Worm (Caenorhabditis elegans) whole organism, L4 larva: ENCODE measurements around the gene K05F1.13.

Experiments
- F10B5.3 ChIP-seq: sonication (generic microtip); optimal IDR thresholded peaks from 2 replicates; lab custom pipeline; 2016; ENCODE audit warnings: mild to moderate bottlenecking, missing genetic modification characterization, missing compliant biosample characterization
- F26F4.8 ChIP-seq: fragments of 200-800 bp; sonication (Bioruptor generic); conservative IDR thresholded peaks from 2 replicates; pipeline ENCODE4 v1.3.6; 2022; ENCODE audit warnings: missing genetic modification characterization, missing compliant biosample characterization
- F37D6.2 ChIP-seq: sonication (generic microtip); optimal IDR thresholded peaks from 2 replicates; lab custom pipeline; 2016; ENCODE audit warnings: mild to moderate bottlenecking, missing genetic modification characterization, missing compliant biosample characterization
- T20F7.1 ChIP-seq: fragments of 200-800 bp; sonication (Bioruptor generic); optimal IDR thresholded peaks from 2 replicates; lab custom pipeline; 2018; ENCODE audit warnings: mild to moderate bottlenecking, missing genetic modification characterization, missing compliant biosample characterization
- T26A8.4 ChIP-seq: fragments of 200-800 bp; sonication (Bioruptor generic); IDR thresholded peaks from 2 replicates; pipeline ENCODE4 v1.3.6; 2022; ENCODE audit warnings: missing genetic modification characterization, missing compliant biosample characterization
- Y48G9A.11 ChIP-seq: fragments of 200-800 bp; sonication (Bioruptor generic); IDR thresholded peaks from 2 replicates; pipeline ENCODE4 v1.3.6; 2022; ENCODE audit warnings: missing genetic modification reagents, missing genetic modification characterization, missing compliant biosample characterization
- Y5F2A.4 ChIP-seq: fragments of 200-800 bp; sonication (Bioruptor generic); optimal IDR thresholded peaks from 2 replicates; lab custom pipeline; 2018; ENCODE audit warnings: mild to moderate bottlenecking, missing genetic modification characterization, missing compliant biosample characterization
- ZK546.5 ChIP-seq, 2 experiments: sonication (generic microtip); optimal IDR thresholded peaks; 2 replicates each; lab custom pipeline; 2017; ENCODE audit warnings: missing biosample characterization in 2 of 2, missing genetic modification characterization in 2 of 2
- aha-1 ChIP-seq: fragments of 150-350 bp; peaks from one replicate; lab custom pipeline; 2014; ENCODE audit warnings: missing biosample characterization, missing genetic modification characterization
- ama-1 ChIP-seq: fragments of 150-350 bp; optimal IDR thresholded peaks from 2 replicates; lab custom pipeline; 2014; ENCODE audit warnings: inconsistent platforms, mixed read lengths
- ceh-20 ChIP-seq: fragments of 200-800 bp; sonication (Bioruptor generic); IDR thresholded peaks from 2 replicates; pipeline ENCODE4 v1.3.6; 2022; ENCODE audit warnings: missing genetic modification reagents, missing genetic modification characterization, missing compliant biosample characterization
- ceh-82 ChIP-seq: sonication (generic microtip); optimal IDR thresholded peaks from 2 replicates; lab custom pipeline; 2017; ENCODE audit warnings: missing biosample characterization, missing genetic modification characterization
- ces-1 ChIP-seq: fragments of 150-350 bp; sonication (generic microtip); optimal IDR thresholded peaks from 4 replicates; lab custom pipeline; 2014; ENCODE audit warnings: missing biosample characterization, missing genetic modification reagents, missing genetic modification characterization
- cey-2 ChIP-seq: sonication (generic microtip); optimal IDR thresholded peaks from 3 replicates; lab custom pipeline; 2017; ENCODE audit warnings: missing genetic modification characterization, mild to moderate bottlenecking, missing compliant biosample characterization, antibody characterized with exemption, borderline replicate concordance; ENCODE audit not compliant: insufficient read depth
- daf-12 ChIP-seq: fragments of 150-350 bp; optimal IDR thresholded peaks from 2 replicates; lab custom pipeline; 2014; ENCODE audit warnings: missing biosample characterization, missing genetic modification reagents, missing genetic modification characterization
- daf-16 ChIP-seq, 3 experiments: sonication (generic microtip); optimal IDR thresholded peaks; 2 replicates each; lab custom pipeline; 2016 to 2017; ENCODE audit warnings: missing genetic modification characterization in 3 of 3, missing genetic modification reagents in 3 of 3, mild to moderate bottlenecking in 2 of 3, missing compliant biosample characterization in 2 of 3, missing biosample characterization in 1 of 3, moderate library complexity in 1 of 3
- daf-19 ChIP-seq: fragments of 200-800 bp; sonication (Bioruptor generic); conservative IDR thresholded peaks from 2 replicates; pipeline ENCODE4 v1.3.6; 2022; ENCODE audit warnings: missing genetic modification characterization, missing compliant biosample characterization
- dve-1 ChIP-seq: sonication (generic microtip); optimal IDR thresholded peaks from 2 replicates; lab custom pipeline; 2017; ENCODE audit warnings: antibody characterized with exemption, mild to moderate bottlenecking, missing genetic modification characterization, missing compliant biosample characterization; ENCODE audit not compliant: insufficient read depth
- egl-43 ChIP-seq: fragments of 200-800 bp; sonication (Bioruptor generic); IDR thresholded peaks from 2 replicates; pipeline ENCODE4 v1.3.6; 2022; ENCODE audit warnings: missing genetic modification reagents, missing genetic modification characterization, missing compliant biosample characterization
- hif-1 ChIP-seq, 2 experiments: sonication (generic microtip); optimal IDR thresholded peaks; 2 replicates each; lab custom pipeline; 2016 to 2017; ENCODE audit warnings: missing compliant biosample characterization in 2 of 2, missing genetic modification characterization in 2 of 2, missing genetic modification reagents in 2 of 2, missing genotype in 2 of 2, mild to moderate bottlenecking in 1 of 2
- hlh-11 ChIP-seq: fragments of 200-800 bp; sonication (Bioruptor generic); optimal IDR thresholded peaks from 2 replicates; lab custom pipeline; 2018; ENCODE audit warnings: mild to moderate bottlenecking, missing genetic modification characterization, missing compliant biosample characterization
- hlh-30 ChIP-seq: sonication (generic microtip); optimal IDR thresholded peaks from 2 replicates; lab custom pipeline; 2017; ENCODE audit warnings: antibody characterized with exemption, mild to moderate bottlenecking, missing genetic modification characterization, missing compliant biosample characterization; ENCODE audit not compliant: insufficient read depth
- hmg-1.1 ChIP-seq: fragments of 200-800 bp; sonication (Bioruptor generic); IDR thresholded peaks from 2 replicates; pipeline ENCODE4 v1.3.6; 2022; ENCODE audit warnings: missing genetic modification reagents, missing genetic modification characterization, missing compliant biosample characterization
- jun-1 ChIP-seq: fragments of 150-350 bp; optimal IDR thresholded peaks from 2 replicates; lab custom pipeline; 2014; ENCODE audit warnings: missing biosample characterization, missing genetic modification reagents, missing genetic modification characterization
- lin-13 ChIP-seq: fragments of 150-350 bp; optimal IDR thresholded peaks from 2 replicates; lab custom pipeline; 2014; ENCODE audit warnings: missing biosample characterization, missing genetic modification reagents, missing genetic modification characterization
- lin-15B ChIP-seq: fragments of 150-350 bp; sonication (generic microtip); optimal IDR thresholded peaks from 3 replicates; lab custom pipeline; 2014; ENCODE audit warnings: missing biosample characterization, missing genetic modification characterization
- lin-29 ChIP-seq: fragments of 200-800 bp; sonication (Bioruptor generic); IDR thresholded peaks from 2 replicates; pipeline ENCODE4 v1.3.6; 2022; ENCODE audit warnings: missing genetic modification reagents, missing genetic modification characterization, missing compliant biosample characterization
- lin-39 ChIP-seq: fragments of 150-350 bp; optimal IDR thresholded peaks from 2 replicates; lab custom pipeline; 2014; ENCODE audit warnings: missing biosample characterization, missing genetic modification reagents, missing genetic modification characterization
- lir-3 ChIP-seq: sonication (generic microtip); optimal IDR thresholded peaks from 2 replicates; lab custom pipeline; 2016; ENCODE audit warnings: mild to moderate bottlenecking, missing genetic modification characterization, missing compliant biosample characterization
- mdl-1 ChIP-seq, 2 experiments: fragments of 150-350 bp in 1 of 2; sonication (generic microtip) in 1 of 2; optimal IDR thresholded peaks; 2 replicates each; lab custom pipeline; 2014 to 2017; ENCODE audit warnings: missing biosample characterization in 2 of 2, missing genetic modification characterization in 2 of 2
- mdt-29 ChIP-seq: fragments of 200-800 bp; sonication (Bioruptor generic); IDR thresholded peaks from 2 replicates; pipeline ENCODE4 v1.3.6; 2022; ENCODE audit warnings: missing genetic modification reagents, missing genetic modification characterization, missing compliant biosample characterization
- nhr-102 ChIP-seq: sonication (generic microtip); optimal IDR thresholded peaks from 2 replicates; lab custom pipeline; 2016; ENCODE audit warnings: mild to moderate bottlenecking, missing genetic modification characterization, moderate library complexity, missing compliant biosample characterization
- nhr-111 ChIP-seq: fragments of 200-800 bp; sonication (Bioruptor generic); optimal IDR thresholded peaks from 2 replicates; lab custom pipeline; 2018; ENCODE audit warnings: mild to moderate bottlenecking, missing genetic modification characterization, missing compliant biosample characterization
- nhr-28 ChIP-seq: fragments of 150-350 bp; optimal IDR thresholded peaks from 2 replicates; lab custom pipeline; 2014; ENCODE audit warnings: missing biosample characterization, missing genetic modification characterization
- nhr-48 ChIP-seq: sonication (generic microtip); optimal IDR thresholded peaks from 2 replicates; lab custom pipeline; 2016; ENCODE audit warnings: mild to moderate bottlenecking, missing genetic modification characterization, missing compliant biosample characterization
- nhr-77 ChIP-seq: fragments of 150-350 bp; optimal IDR thresholded peaks from 2 replicates; lab custom pipeline; 2014; ENCODE audit warnings: missing biosample characterization, missing genetic modification characterization
- pha-4 ChIP-seq, 2 experiments: fragments of 150-350 bp in 1 of 2; fragments of 200-800 bp in 1 of 2; sonication (Bioruptor generic) in 1 of 2; IDR thresholded peaks in 1 of 2; optimal IDR thresholded peaks in 1 of 2; 2 replicates each; pipeline versions ENCODE4 v1.3.6 to Lab custom; 2014 to 2022; ENCODE audit warnings: missing genetic modification characterization in 2 of 2, missing genetic modification reagents in 2 of 2, missing biosample characterization in 1 of 2, missing compliant biosample characterization in 1 of 2
- php-3 ChIP-seq: fragments of 200-800 bp; sonication (Bioruptor generic); IDR thresholded peaks from 2 replicates; pipeline ENCODE4 v1.3.6; 2022; ENCODE audit warnings: missing genetic modification reagents, missing genetic modification characterization, missing compliant biosample characterization
- pqm-1 ChIP-seq: sonication (generic microtip); optimal IDR thresholded peaks from 2 replicates; lab custom pipeline; 2017; ENCODE audit warnings: missing biosample characterization, missing genetic modification characterization
- spr-1 ChIP-seq: sonication (generic microtip); optimal IDR thresholded peaks from 2 replicates; lab custom pipeline; 2016; ENCODE audit warnings: mild to moderate bottlenecking, missing genetic modification characterization, missing compliant biosample characterization
- spr-3 ChIP-seq: fragments of 200-800 bp; sonication (Bioruptor generic); optimal IDR thresholded peaks from 2 replicates; lab custom pipeline; 2018; ENCODE audit warnings: mild to moderate bottlenecking, missing genetic modification characterization, missing compliant biosample characterization
- tra-1 ChIP-seq: fragments of 200-800 bp; sonication (Bioruptor generic); IDR thresholded peaks from 2 replicates; pipeline ENCODE4 v1.3.6; 2022; ENCODE audit warnings: missing genetic modification reagents, missing genetic modification characterization, missing compliant biosample characterization
- unc-130 ChIP-seq: sonication (generic microtip); optimal IDR thresholded peaks from 2 replicates; lab custom pipeline; 2016; ENCODE audit warnings: missing genetic modification reagents, missing genetic modification characterization, missing compliant biosample characterization
- zag-1 ChIP-seq: fragments of 150-350 bp; optimal IDR thresholded peaks from 2 replicates; lab custom pipeline; 2014; ENCODE audit warnings: missing biosample characterization, missing genetic modification characterization
- ztf-11 ChIP-seq: fragments of 150-350 bp; optimal IDR thresholded peaks from 2 replicates; lab custom pipeline; 2014; ENCODE audit warnings: missing biosample characterization, missing genetic modification characterization

K05F1.13 gene

DNA sequence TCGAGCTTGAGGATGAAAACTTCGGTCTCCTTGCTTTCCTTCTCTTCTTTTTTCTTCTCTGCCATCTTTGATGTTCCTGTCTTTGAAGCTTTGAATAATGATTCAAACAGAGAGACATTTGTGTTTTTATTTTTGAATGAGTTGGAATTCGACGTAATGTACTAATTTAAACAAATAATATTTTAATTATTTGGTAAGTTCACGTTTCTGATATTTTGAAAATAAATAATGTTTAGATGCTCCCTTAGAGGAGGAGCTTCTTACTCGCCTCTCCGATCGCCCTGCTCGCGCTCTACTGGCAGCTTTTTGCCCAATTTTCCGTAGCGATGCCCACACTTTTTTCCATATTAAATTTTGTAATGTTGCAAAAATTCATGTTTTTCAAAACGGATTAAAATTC is 12.2 kb downstream of the K05F1.13 start, which contains the start of the genes K05F1.9 and K05F1.1:
TSS of gene K05F1.9 (minus strand) at position 101 of the 400 bp plus-strand sequence.
TSS of gene K05F1.1 (plus strand) at position 308 of the 400 bp plus-strand sequence.
- TF ChIP-seq lin-29 (GFP tag; lab: Robert Waterston, UW) (no peak), ceh-82 (tag; lab: Kevin White, UChicago) (no peak), lir-3 (tag; lab: Kevin White, UChicago) (no peak), pha-4 (GFP tag; IDR thresholded peaks at IDR 0.05; lab: Robert Waterston, UW) (no peak), pha-4 (tag; optimal IDR thresholded peaks at IDR 0.05; lab: Kevin White, UChicago) (no peak), unc-130 (GFP tag; lab: Kevin White, UChicago) (no peak), ces-1 (GFP tag; lab: Kevin White, UChicago) (no peak), spr-1 (tag; lab: Kevin White, UChicago) (no peak), nhr-102 (no peak), hmg-1.1 (GFP tag; lab: Robert Waterston, UW) (no peak), lin-13 (GFP tag; lab: Kevin White, UChicago) (no peak), ama-1 (lab: Kevin White, UChicago) (no peak), F37D6.2 (tag; lab: Kevin White, UChicago) (no peak), lin-15B (no peak), F26F4.8 (no peak), mdt-29 (no peak), tra-1 (GFP tag; lab: Robert Waterston, UW) (no peak), jun-1 (tag; lab: Kevin White, UChicago) (no peak)

DNA sequence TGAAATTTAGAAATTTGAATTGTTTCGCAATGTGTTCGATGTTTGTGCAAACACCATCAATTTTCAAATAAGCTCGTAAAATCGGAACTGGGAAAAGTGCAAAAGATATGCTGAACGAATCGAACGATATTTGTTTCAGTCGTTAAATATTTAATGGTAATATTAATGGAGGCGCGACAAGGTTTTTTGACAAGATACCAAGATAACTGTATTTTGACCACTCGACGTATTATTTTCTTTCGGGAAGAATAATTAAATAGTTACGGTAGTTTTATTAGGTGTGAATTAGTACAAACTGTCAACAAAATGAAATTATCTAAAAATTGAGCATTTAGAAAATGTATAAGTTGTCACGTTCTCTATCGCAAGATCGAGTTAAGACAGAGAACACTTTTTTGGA is 15.4 kb downstream of the K05F1.13 start:
- TF ChIP-seq hif-1 (tag; optimal IDR thresholded peaks at IDR 0.05; lab: Kevin White, UChicago) (peak in 1 of 2 experiments; percentile 8), lin-13 (GFP tag; lab: Kevin White, UChicago) (no peak), dve-1 (tag; lab: Kevin White, UChicago) (peak; percentile 70), cey-2 (tag; lab: Kevin White, UChicago) (no peak), ceh-20 (peak; percentile 22; the same call in 1 of the 2 replicates), hlh-11 (peak; percentile 21), php-3 (GFP tag; lab: Robert Waterston, UW) (peak; percentile 96), nhr-77 (no peak), lin-39 (tag; lab: Kevin White, UChicago) (no peak), pqm-1 (tag; lab: Kevin White, UChicago) (peak; percentile 9), daf-16 (GFP tag; optimal IDR thresholded peaks at IDR 0.05; lab: Kevin White, UChicago) (no peak), daf-16 (tag; optimal IDR thresholded peaks at IDR 0.05; lab: Kevin White, UChicago) (peak; percentile 72), T20F7.1 (GFP tag; lab: Kevin White, UChicago) (peak; percentile 41), nhr-28 (tag; lab: Kevin White, UChicago) (no peak), spr-1 (tag; lab: Kevin White, UChicago) (no peak)

DNA sequence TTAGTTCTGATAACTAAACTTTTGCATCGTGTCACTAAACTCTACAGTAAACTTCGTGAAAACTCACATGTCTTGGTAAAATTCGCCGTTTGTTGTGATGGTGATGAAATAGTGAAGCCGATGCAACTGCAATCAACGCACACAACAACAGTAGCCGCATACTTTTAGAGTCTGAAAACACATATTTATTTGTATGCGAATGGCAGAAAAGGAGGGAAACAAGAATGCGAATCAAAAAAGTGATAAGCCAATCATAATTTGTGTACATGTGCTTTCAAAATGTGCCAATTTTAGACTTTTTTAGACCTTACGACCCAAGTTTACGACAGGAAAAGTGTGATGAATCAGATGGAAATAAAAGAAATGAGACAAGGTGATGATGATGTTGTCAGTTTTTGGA is 16.4 kb downstream of the K05F1.13 start, which contains the start of gene K05F1.10:
TSS of gene K05F1.10 (minus strand) at position 171 of the 400 bp plus-strand sequence.
- TF ChIP-seq daf-12: no peak
- peak; percentile 46; the same call in 1 of the 2 replicates for TF ChIP-seq php-3 (GFP tag; lab: Robert Waterston, UW)
- TF ChIP-seq nhr-48 (tag; lab: Kevin White, UChicago): no peak
- TF ChIP-seq mdl-1 (tag; optimal IDR thresholded peaks at IDR 0.05; lab: Kevin White, UChicago): peak in 1 of 2 experiments; percentile 3
- peak; percentile 4 for TF ChIP-seq dve-1 (tag; lab: Kevin White, UChicago)
- TF ChIP-seq daf-19 (GFP tag; lab: Robert Waterston, UW): no peak
- no peak for TF ChIP-seq tra-1 (GFP tag; lab: Robert Waterston, UW)
- peak; percentile 38 for TF ChIP-seq hlh-11
- TF ChIP-seq T26A8.4 (GFP tag; lab: Robert Waterston, UW): no peak
- TF ChIP-seq hlh-30 (tag; lab: Kevin White, UChicago): peak; percentile 45
- TF ChIP-seq ama-1 (lab: Kevin White, UChicago): no peak
- no peak for TF ChIP-seq egl-43
- no peak for TF ChIP-seq ZK546.5 (tag; optimal IDR thresholded peaks at IDR 0.05; lab: Kevin White, UChicago)
- no peak for TF ChIP-seq F10B5.3 (tag; lab: Kevin White, UChicago)
- TF ChIP-seq nhr-102: no peak
- no peak for TF ChIP-seq aha-1
- TF ChIP-seq ztf-11: no peak
- no peak for TF ChIP-seq Y48G9A.11 (GFP tag; lab: Robert Waterston, UW)
- TF ChIP-seq lir-3 (tag; lab: Kevin White, UChicago): no peak
- no peak for TF ChIP-seq daf-16 (GFP tag; optimal IDR thresholded peaks at IDR 0.05; lab: Kevin White, UChicago)
- TF ChIP-seq daf-16 (tag; optimal IDR thresholded peaks at IDR 0.05; lab: Kevin White, UChicago): peak; percentile 88
- no peak for TF ChIP-seq spr-3
- peak; percentile 19 for TF ChIP-seq pqm-1 (tag; lab: Kevin White, UChicago)
- TF ChIP-seq nhr-111 (GFP tag; lab: Kevin White, UChicago): no peak
- TF ChIP-seq zag-1: no peak
- no peak for TF ChIP-seq lin-13 (GFP tag; lab: Kevin White, UChicago)
- no peak for TF ChIP-seq Y5F2A.4 (GFP tag; lab: Kevin White, UChicago)
